Worm (Caenorhabditis elegans): ENCODE results near the gene tbc-1.

The tbc-1 gene

ce11 chrX:14951797-14952196 lies 18.8 kb upstream of the tbc-1 start:
- TF ChIP-seq D2030.7 (GFP tag; IDR thresholded peaks at IDR 0.05) (peak; percentile 25; the same call in 1 of the 2 replicates), F55B11.4 (tag; optimal IDR thresholded peaks at IDR 0.05; ENCODE audit: borderline replicate concordance, insufficient read depth) (no peak), somi-1 (GFP tag; optimal IDR thresholded peaks at IDR 0.05) (no peak), chd-7 (tag; optimal IDR thresholded peaks at IDR 0.05) (no peak), rpc-1 (optimal IDR thresholded peaks at IDR 0.05) (peak; percentile 37), rpc-1 (tag; optimal IDR thresholded peaks at IDR 0.05) (peak; percentile 65), tbp1 (GFP tag; optimal IDR thresholded peaks at IDR 0.05) (peak; percentile 6), snpc-4 (GFP tag; optimal IDR thresholded peaks at IDR 0.05) (no peak), snpc-4 (tag; optimal IDR thresholded peaks at IDR 0.05) (peak in 1 of 4 experiments; percentile 36), ztf-3 (GFP tag; optimal IDR thresholded peaks at IDR 0.05) (no peak), ZK185.1 (tag; optimal IDR thresholded peaks at IDR 0.05; ENCODE audit: poor library complexity, severe bottlenecking) (no peak)

ce11 chrX:14954548-14954947 lies 16.0 kb upstream of the tbc-1 start, which contains the start of gene pag-3:
Gene pag-3, minus strand, starts transcription at chrX:14954648.
- no peak for TF ChIP-seq unc-62 (GFP tag; optimal IDR thresholded peaks at IDR 0.05)
- TF ChIP-seq tbx-9 (tag; optimal IDR thresholded peaks at IDR 0.05; ENCODE audit: borderline replicate concordance): no peak

- TF ChIP-seq ztf-18 (tag; optimal IDR thresholded peaks at IDR 0.05) (no peak), hsf-1 (GFP tag; IDR thresholded peaks at IDR 0.05) (no peak), attf-3 (GFP tag; conservative IDR thresholded peaks at IDR 0.05) (no peak), egrh-3 (GFP tag; IDR thresholded peaks at IDR 0.05) (no peak), nfyb-1 (GFP tag; IDR thresholded peaks at IDR 0.05) (no peak), ceh-40 (GFP tag; IDR thresholded peaks at IDR 0.05) (no peak), hlh-26 (GFP tag; conservative IDR thresholded peaks at IDR 0.05) (no peak), ceh-100 (GFP tag; IDR thresholded peaks at IDR 0.05) (no peak), lin-40 (tag; optimal IDR thresholded peaks at IDR 0.05) (no peak), repo-1 (tag; optimal IDR thresholded peaks at IDR 0.05) (no peak), madf-10 (tag; optimal IDR thresholded peaks at IDR 0.05) (no peak), efl-1 (GFP tag; optimal IDR thresholded peaks at IDR 0.05) (no peak), ztf-3 (GFP tag; optimal IDR thresholded peaks at IDR 0.05) (no peak), lsl-1 (GFP tag; optimal IDR thresholded peaks at IDR 0.05) (no peak), sptf-2 (GFP tag; optimal IDR thresholded peaks at IDR 0.05) (no peak), T07F8.4 (tag; optimal IDR thresholded peaks at IDR 0.05) (no peak), let-526 (GFP tag; IDR thresholded peaks at IDR 0.05) (no peak), bed-1 (GFP tag; IDR thresholded peaks at IDR 0.05) (no peak), nhr-90 (tag; optimal IDR thresholded peaks at IDR 0.05) (no peak)
Observed at ce11 chrX:14957176-14957575, 13.4 kb upstream of the tbc-1 start.

ce11 chrX:14958401-14958800 lies 12.2 kb upstream of the tbc-1 start:
- TF ChIP-seq ztf-25 (GFP tag; IDR thresholded peaks at IDR 0.05): no peak
- TF ChIP-seq somi-1 (GFP tag; optimal IDR thresholded peaks at IDR 0.05): no peak
- TF ChIP-seq attf-5 (GFP tag; optimal IDR thresholded peaks at IDR 0.05): no peak
- TF ChIP-seq K11D2.4 (GFP tag; IDR thresholded peaks at IDR 0.05): no peak
- TF ChIP-seq F33H1.4 (GFP tag; IDR thresholded peaks at IDR 0.05): no peak
